Fruit fly (Drosophila melanogaster) whole organism, embryonic: ENCODE data around the gene mRpL16.
A peak's percentile ranks its signal among the peaks of the same experiment; 100 is the strongest.

Experiments
- Ada2b ChIP-seq: fragments of 200-800 bp; sonication (Bioruptor generic); IDR thresholded peaks from 2 replicates; pipeline ENCODE4 v1.3.6; 2022; ENCODE audit warnings: missing biosample characterization, missing genetic modification characterization
- Antp ChIP-seq: fragments of 200-800 bp; sonication (Bioruptor generic); optimal IDR thresholded peaks from 3 replicates; lab custom pipeline; 2016; ENCODE audit warnings: missing biosample characterization, missing genetic modification characterization
- CG13123 ChIP-seq: fragments of 200-800 bp; sonication (Bioruptor generic); optimal IDR thresholded peaks from 2 replicates; lab custom pipeline; 2016; ENCODE audit warnings: missing biosample characterization, missing genetic modification characterization
- CG14050 ChIP-seq: fragments of 200-800 bp; sonication (Bioruptor generic); IDR thresholded peaks from 3 replicates; pipeline ENCODE4 v1.3.6; 2022; ENCODE audit warnings: missing biosample characterization, missing genetic modification characterization
- CG15601 ChIP-seq: fragments of 200-800 bp; sonication (Bioruptor generic); optimal IDR thresholded peaks from 3 replicates; lab custom pipeline; 2019; ENCODE audit warnings: missing biosample characterization, mild to moderate bottlenecking, missing genetic modification characterization, moderate library complexity
- CG17359 ChIP-seq: fragments of 200-800 bp; sonication (Bioruptor generic); optimal IDR thresholded peaks from 3 replicates; lab custom pipeline; 2018; ENCODE audit warnings: missing biosample characterization, mild to moderate bottlenecking, missing genetic modification characterization, moderate library complexity
- CG17829 ChIP-seq: fragments of 200-800 bp; optimal IDR thresholded peaks from 2 replicates; lab custom pipeline; 2019; ENCODE audit warnings: missing biosample characterization, mild to moderate bottlenecking, missing genetic modification characterization, moderate library complexity
- CG18262 ChIP-seq: fragments of 200-800 bp; optimal IDR thresholded peaks from 3 replicates; lab custom pipeline; 2019; ENCODE audit warnings: missing biosample characterization, mild to moderate bottlenecking, missing genetic modification characterization, moderate library complexity
- CG3407 ChIP-seq: fragments of 200-800 bp; sonication (Bioruptor generic); optimal IDR thresholded peaks from 2 replicates; lab custom pipeline; 2018; ENCODE audit warnings: missing biosample characterization, mild to moderate bottlenecking, missing genetic modification characterization
- CG3838 ChIP-seq: fragments of 200-800 bp; sonication (Bioruptor generic); optimal IDR thresholded peaks from 3 replicates; lab custom pipeline; 2016; ENCODE audit warnings: missing biosample characterization, missing genetic modification characterization
- CG4707 ChIP-seq: fragments of 200-800 bp; sonication (Bioruptor generic); optimal IDR thresholded peaks from 2 replicates; lab custom pipeline; 2018; ENCODE audit warnings: missing biosample characterization, mild to moderate bottlenecking, missing genetic modification characterization, moderate library complexity
- CG5953 ChIP-seq: fragments of 200-800 bp; sonication (Bioruptor generic); IDR thresholded peaks from 2 replicates; pipeline ENCODE4 v1.3.6; 2022; ENCODE audit warnings: missing biosample characterization, missing genetic modification characterization
- CG6791 ChIP-seq: fragments of 200-800 bp; sonication (Bioruptor generic); IDR thresholded peaks from 3 replicates; pipeline ENCODE4 v1.3.6; 2022; ENCODE audit warnings: missing biosample characterization, missing genetic modification characterization; ENCODE audit not compliant: partially characterized antibody
- CG6854 ChIP-seq: fragments of 200-800 bp; sonication (Bioruptor generic); optimal IDR thresholded peaks from 3 replicates; lab custom pipeline; 2017; ENCODE audit warnings: missing biosample characterization, mild to moderate bottlenecking, missing genetic modification characterization
- CG7271 ChIP-seq: fragments of 200-800 bp; sonication (Bioruptor generic); optimal IDR thresholded peaks from 2 replicates; lab custom pipeline; 2018; ENCODE audit warnings: missing biosample characterization, mild to moderate bottlenecking, missing genetic modification characterization, moderate library complexity
- CG7556 ChIP-seq: fragments of 200-800 bp; sonication (Bioruptor generic); optimal IDR thresholded peaks from 2 replicates; lab custom pipeline; 2017; ENCODE audit warnings: missing biosample characterization, mild to moderate bottlenecking, missing genetic modification characterization
- CG9727 ChIP-seq: fragments of 200-800 bp; sonication (Bioruptor generic); optimal IDR thresholded peaks from 3 replicates; lab custom pipeline; 2017; ENCODE audit warnings: missing biosample characterization, mild to moderate bottlenecking, missing genetic modification characterization
- D19A ChIP-seq: fragments of 200-800 bp; optimal IDR thresholded peaks from 3 replicates; lab custom pipeline; 2019; ENCODE audit warnings: missing biosample characterization, mild to moderate bottlenecking, missing genetic modification characterization, moderate library complexity
- Dad ChIP-seq: fragments of 200-800 bp; sonication (Bioruptor generic); optimal IDR thresholded peaks from 3 replicates; lab custom pipeline; 2016; ENCODE audit warnings: missing biosample characterization, missing genetic modification characterization
- Dbx ChIP-seq: fragments of 200-800 bp; sonication (Bioruptor generic); IDR thresholded peaks from 3 replicates; pipeline ENCODE4 v1.3.6; 2022; ENCODE audit warnings: missing biosample characterization, missing genetic modification characterization
- E2f2 ChIP-seq: fragments of 200-800 bp; sonication (Bioruptor generic); IDR thresholded peaks from 2 replicates; pipeline ENCODE4 v1.3.6; 2022; ENCODE audit warnings: missing biosample characterization, missing genetic modification characterization
- Ets97D ChIP-seq: fragments of 200-800 bp; sonication (Bioruptor generic); optimal IDR thresholded peaks from 3 replicates; lab custom pipeline; 2016; ENCODE audit warnings: missing biosample characterization, missing genetic modification characterization
- HLHmδ ChIP-seq: fragments of 200-800 bp; sonication (Bioruptor generic); optimal IDR thresholded peaks from 2 replicates; lab custom pipeline; 2018; ENCODE audit warnings: missing biosample characterization, mild to moderate bottlenecking, missing genetic modification characterization, moderate library complexity
- Hey ChIP-seq: fragments of 200-800 bp; sonication (Bioruptor generic); optimal IDR thresholded peaks from 3 replicates; lab custom pipeline; 2018; ENCODE audit warnings: missing biosample characterization, mild to moderate bottlenecking, missing genetic modification characterization
- Neu2 ChIP-seq: fragments of 200-800 bp; sonication (Bioruptor generic); optimal IDR thresholded peaks from 3 replicates; lab custom pipeline; 2016; ENCODE audit warnings: missing biosample characterization, missing genetic modification characterization, borderline replicate concordance
- Sin3A ChIP-seq: fragments of >200 bp; optimal IDR thresholded peaks from 2 replicates; lab custom pipeline; 2018
- al ChIP-seq: fragments of 200-800 bp; sonication (Bioruptor generic); IDR thresholded peaks from 2 replicates; pipeline ENCODE4 v1.3.6; 2022; ENCODE audit warnings: missing biosample characterization, missing genetic modification characterization
- amos ChIP-seq: fragments of 200-800 bp; sonication (Bioruptor generic); IDR thresholded peaks from 2 replicates; pipeline ENCODE4 v1.3.6; 2022; ENCODE audit warnings: missing biosample characterization, missing genetic modification characterization; ENCODE audit not compliant: partially characterized antibody
- cg ChIP-seq: fragments of 200-800 bp; sonication (Bioruptor generic); optimal IDR thresholded peaks from 3 replicates; lab custom pipeline; 2019; ENCODE audit warnings: missing biosample characterization, mild to moderate bottlenecking, missing genetic modification characterization, moderate library complexity
- corto ChIP-seq: fragments of 200-800 bp; sonication (Bioruptor generic); optimal IDR thresholded peaks from 2 replicates; lab custom pipeline; 2016; ENCODE audit warnings: missing biosample characterization, mild to moderate bottlenecking, missing genetic modification characterization, moderate library complexity
- hbn ChIP-seq: fragments of 200-800 bp; sonication (Bioruptor generic); IDR thresholded peaks from 2 replicates; pipeline ENCODE4 v1.3.6; 2022; ENCODE audit warnings: missing biosample characterization, missing genetic modification characterization; ENCODE audit not compliant: partially characterized antibody
- ind ChIP-seq: fragments of 200-800 bp; sonication (Bioruptor generic); optimal IDR thresholded peaks from 3 replicates; lab custom pipeline; 2016; ENCODE audit warnings: missing biosample characterization, missing genetic modification characterization
- insv ChIP-seq, 2 experiments: fragments of 200-800 bp; sonication (Bioruptor generic); optimal IDR thresholded peaks; 3 replicates each; lab custom pipeline; 2016 to 2018; ENCODE audit warnings: missing biosample characterization in 2 of 2, missing genetic modification characterization in 2 of 2
- inv ChIP-seq: fragments of 200-800 bp; sonication (Bioruptor generic); IDR thresholded peaks from 2 replicates; pipeline ENCODE4 v1.3.6; 2022; ENCODE audit warnings: missing biosample characterization, missing genetic modification characterization; ENCODE audit not compliant: partially characterized antibody
- jigr1 ChIP-seq: fragments of 200-800 bp; sonication (Bioruptor generic); IDR thresholded peaks from 3 replicates; pipeline ENCODE4 v1.3.6; 2022; ENCODE audit warnings: missing biosample characterization, missing genetic modification characterization
- lab ChIP-seq: fragments of 200-800 bp; sonication (Bioruptor generic); optimal IDR thresholded peaks from 3 replicates; lab custom pipeline; 2017; ENCODE audit warnings: missing biosample characterization, missing genetic modification characterization, mild to moderate bottlenecking, moderate library complexity, missing genetic modification reagents
- mam ChIP-seq: fragments of 200-800 bp; sonication (Bioruptor generic); optimal IDR thresholded peaks from 3 replicates; lab custom pipeline; 2016; ENCODE audit warnings: missing biosample characterization, missing genetic modification characterization
- mirr ChIP-seq: fragments of 200-800 bp; sonication (Bioruptor generic); optimal IDR thresholded peaks from 3 replicates; lab custom pipeline; 2018; ENCODE audit warnings: missing biosample characterization, mild to moderate bottlenecking, missing genetic modification characterization
- mld ChIP-seq: fragments of 200-800 bp; sonication (Bioruptor generic); IDR thresholded peaks from 3 replicates; pipeline ENCODE4 v1.3.6; 2022; ENCODE audit warnings: missing biosample characterization, missing genetic modification characterization; ENCODE audit not compliant: partially characterized antibody
- pho ChIP-seq: fragments of 200-800 bp; sonication (Bioruptor generic); optimal IDR thresholded peaks from 2 replicates; lab custom pipeline; 2016; ENCODE audit warnings: missing biosample characterization, missing genetic modification characterization
- row ChIP-seq: fragments of 200-800 bp; sonication (Bioruptor generic); IDR thresholded peaks from 3 replicates; pipeline ENCODE4 v1.3.6; 2022; ENCODE audit warnings: missing biosample characterization, missing genetic modification characterization
- run ChIP-seq: fragments of 200-800 bp; sonication (Bioruptor generic); optimal IDR thresholded peaks from 3 replicates; lab custom pipeline; 2018; ENCODE audit warnings: missing biosample characterization, mild to moderate bottlenecking, missing genetic modification characterization
- sc ChIP-seq, 3 experiments: fragments of >200 bp in 2 of 3; fragments of 200-800 bp in 1 of 3; sonication (Bioruptor generic) in 1 of 3; optimal IDR thresholded peaks; 2 replicates in 2 of 3; 3 replicates in 1 of 3; lab custom pipeline; 2017; ENCODE audit warnings: mild to moderate bottlenecking in 1 of 3, missing biosample characterization in 1 of 3, missing genetic modification characterization in 1 of 3, missing genetic modification reagents in 1 of 3
- sim ChIP-seq: fragments of 200-800 bp; sonication (Bioruptor generic); IDR thresholded peaks from 2 replicates; pipeline ENCODE4 v1.3.6; 2022; ENCODE audit warnings: missing biosample characterization, missing genetic modification characterization
- ssp ChIP-seq: fragments of 200-800 bp; sonication (Bioruptor generic); IDR thresholded peaks from 2 replicates; pipeline ENCODE4 v1.3.6; 2022; ENCODE audit warnings: missing biosample characterization, missing genetic modification characterization
- vnd ChIP-seq: fragments of 200-800 bp; sonication (Bioruptor generic); IDR thresholded peaks from 3 replicates; pipeline ENCODE4 v1.3.6; 2022; ENCODE audit warnings: missing biosample characterization, missing genetic modification characterization; ENCODE audit not compliant: partially characterized antibody
- vvl ChIP-seq: fragments of 200-800 bp; sonication (Bioruptor generic); IDR thresholded peaks from 2 replicates; pipeline ENCODE4 v1.3.6; 2022; ENCODE audit warnings: missing biosample characterization, missing genetic modification characterization
- wor ChIP-seq: fragments of 200-800 bp; sonication (Bioruptor generic); IDR thresholded peaks from 2 replicates; pipeline ENCODE4 v1.3.6; 2022; ENCODE audit warnings: missing biosample characterization, missing genetic modification characterization
- zen2 ChIP-seq: fragments of 200-800 bp; sonication (Bioruptor generic); IDR thresholded peaks from 3 replicates; pipeline ENCODE4 v1.3.6; 2022; ENCODE audit warnings: missing biosample characterization, missing genetic modification characterization; ENCODE audit not compliant: partially characterized antibody

mRpL16 gene

DNA sequence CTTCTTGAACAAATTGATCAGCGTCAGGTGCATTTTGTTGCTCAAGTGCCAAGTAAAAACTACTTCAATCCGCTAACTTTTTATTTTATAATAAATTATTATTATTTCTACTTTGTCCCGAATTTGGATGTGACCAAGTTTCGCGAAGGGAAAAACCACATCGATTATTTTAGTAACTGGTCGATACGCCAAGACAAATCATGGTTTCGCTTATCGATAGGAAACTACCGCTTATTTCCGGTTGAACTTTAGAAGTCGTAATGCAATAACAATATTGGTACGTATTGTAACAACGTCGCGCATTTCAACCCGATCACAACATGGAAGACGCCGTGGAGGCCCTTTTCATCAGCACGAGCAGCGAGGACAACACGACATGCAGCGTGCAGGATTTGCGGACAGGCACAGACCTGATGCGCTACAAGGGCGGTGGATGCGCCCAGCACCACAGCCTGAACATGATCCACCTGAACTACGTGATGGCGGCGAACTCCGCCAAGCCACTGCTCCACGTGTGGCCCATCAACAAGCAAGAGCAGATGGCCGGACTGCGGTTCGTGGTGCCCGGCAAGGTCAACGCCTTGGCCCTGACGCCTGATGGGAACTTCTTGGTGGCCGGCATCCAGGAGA is 12.8 kb upstream of the mRpL16 start, which contains the start of the genes CG14817 and CG14805 (continued):
- peak in 1 of 2 experiments; percentile 56 for TF ChIP-seq insv (GFP tag; optimal IDR thresholded peaks at IDR 0.05; lab: Kevin White, UChicago)
- TF ChIP-seq CG6791, result peak; percentile 62
- no peak for TF ChIP-seq corto (GFP tag; lab: Kevin White, UChicago)
- TF ChIP-seq sc (optimal IDR thresholded peaks at IDR 0.05; lab: Kevin White, UChicago), result no peak
- no peak for TF ChIP-seq sc (GFP tag; optimal IDR thresholded peaks at IDR 0.05; lab: Kevin White, UChicago)
- peak; percentile 45 for TF ChIP-seq CG7556 (GFP tag; lab: Kevin White, UChicago)
- peak; percentile 24; the same call in 1 of the 2 replicates for TF ChIP-seq Ada2b (GFP tag; lab: Robert Waterston, UW)
- peak; percentile 62 for TF ChIP-seq hbn
- TF ChIP-seq CG13123 (GFP tag; lab: Kevin White, UChicago), result peak; percentile 10
- 0 out of 3 replicates have a peak, but pooled peaks have one; percentile 31 for TF ChIP-seq vnd
- no peak for TF ChIP-seq Sin3A (lab: Kevin White, UChicago)
- no peak for TF ChIP-seq zen2 (GFP tag; lab: Robert Waterston, UW)
- peak; percentile 58 for TF ChIP-seq CG18262 (tag; lab: Kevin White, UChicago)
- peak; percentile 66 for TF ChIP-seq amos (GFP tag; lab: Robert Waterston, UW)
- peak; percentile 23; the same call in 1 of the 2 replicates for TF ChIP-seq sim (GFP tag; lab: Robert Waterston, UW)
- no peak for TF ChIP-seq jigr1 (GFP tag; lab: Robert Waterston, UW)
- TF ChIP-seq wor (GFP tag; lab: Robert Waterston, UW), result no peak
- TF ChIP-seq Antp (GFP tag; lab: Kevin White, UChicago), result no peak
- TF ChIP-seq CG6854, result peak; percentile 83
- TF ChIP-seq CG9727 (GFP tag; lab: Kevin White, UChicago), result peak; percentile 80
- TF ChIP-seq row (GFP tag; lab: Robert Waterston, UW), result peak; percentile 19; the same call in 1 of the 3 replicates
- TF ChIP-seq cg, result no peak
- TF ChIP-seq CG4707 (GFP tag; lab: Kevin White, UChicago), result peak; percentile 81
- no peak for TF ChIP-seq CG3838 (GFP tag; lab: Kevin White, UChicago)
- TF ChIP-seq mld, result no peak
- no peak for TF ChIP-seq mam (GFP tag; lab: Kevin White, UChicago)
- TF ChIP-seq CG7271 (tag; lab: Kevin White, UChicago), result peak; percentile 94
- peak; percentile 21 for TF ChIP-seq D19A (tag; lab: Kevin White, UChicago)
- TF ChIP-seq CG15601 (tag; lab: Kevin White, UChicago), result peak; percentile 74
- peak; percentile 93 for TF ChIP-seq mirr (GFP tag; lab: Kevin White, UChicago)
- no peak for TF ChIP-seq Hey
- no peak for TF ChIP-seq run (tag; lab: Kevin White, UChicago)
- no peak for TF ChIP-seq CG5953 (GFP tag; lab: Robert Waterston, UW)
- TF ChIP-seq CG14050 (GFP tag; lab: Robert Waterston, UW), result peak; percentile 59; the same call in 2 of the 3 replicates
- no peak for TF ChIP-seq CG3407 (GFP tag; lab: Kevin White, UChicago)
- TF ChIP-seq Ets97D (GFP tag; lab: Kevin White, UChicago), result peak; percentile 98
- peak; percentile 66 for TF ChIP-seq CG17829 (tag; lab: Kevin White, UChicago)
- TF ChIP-seq E2f2 (GFP tag; lab: Robert Waterston, UW), result peak; percentile 57
- peak; percentile 73 for TF ChIP-seq CG17359 (tag; lab: Kevin White, UChicago)
- TF ChIP-seq pho (GFP tag; lab: Kevin White, UChicago), result no peak
- peak; percentile 81 for TF ChIP-seq HLHmδ (GFP tag; lab: Kevin White, UChicago)
- TF ChIP-seq Neu2 (GFP tag; lab: Kevin White, UChicago), result no peak
- peak; percentile 67 for TF ChIP-seq vvl (GFP tag; lab: Robert Waterston, UW)
- TF ChIP-seq Dbx (GFP tag; lab: Robert Waterston, UW), result no peak
- TF ChIP-seq inv (GFP tag; lab: Robert Waterston, UW), result no peak; the same call in 1 of the 2 replicates
- TF ChIP-seq lab, result peak; percentile 92
- no peak for TF ChIP-seq ind
- TF ChIP-seq Dad (GFP tag; lab: Kevin White, UChicago), result peak; percentile 7
- no peak; the same call in 1 of the 2 replicates for TF ChIP-seq al (GFP tag; lab: Robert Waterston, UW)
- no peak for TF ChIP-seq ssp (GFP tag; lab: Robert Waterston, UW)
